Worm (Caenorhabditis elegans) whole organism, late embryonic: ENCODE data around the gene C54C6.4.

Source experiments
- C38D4.7 ChIP-seq: fragments of 200-800 bp; sonication (Bioruptor generic); optimal IDR thresholded peaks from 2 replicates; lab custom pipeline; 2018; ENCODE audit warnings: mild to moderate bottlenecking, missing genetic modification characterization, moderate library complexity, missing compliant biosample characterization
- K02D7.2 ChIP-seq: sonication (generic microtip); optimal IDR thresholded peaks from 2 replicates; lab custom pipeline; 2017; ENCODE audit warnings: mild to moderate bottlenecking, missing genetic modification characterization, missing compliant biosample characterization
- K09A11.1 ChIP-seq: sonication (generic microtip); optimal IDR thresholded peaks from 2 replicates; lab custom pipeline; 2017; ENCODE audit warnings: antibody characterized with exemption, mild to moderate bottlenecking, missing genetic modification characterization, missing compliant biosample characterization; ENCODE audit not compliant: insufficient read depth
- ama-1 ChIP-seq: fragments of 150-350 bp; optimal IDR thresholded peaks from 2 replicates; lab custom pipeline; 2014
- ceh-22 ChIP-seq: sonication (generic microtip); optimal IDR thresholded peaks from 2 replicates; lab custom pipeline; 2017; ENCODE audit warnings: missing biosample characterization, missing genetic modification characterization
- che-1 ChIP-seq: sonication (generic microtip); optimal IDR thresholded peaks from 2 replicates; lab custom pipeline; 2016; ENCODE audit warnings: mild to moderate bottlenecking, missing genetic modification characterization, missing compliant biosample characterization
- fax-1 ChIP-seq: sonication (generic microtip); optimal IDR thresholded peaks from 2 replicates; lab custom pipeline; 2016; ENCODE audit warnings: missing genotype, missing genetic modification characterization, missing compliant biosample characterization
- fkh-10 ChIP-seq: fragments of 150-350 bp; optimal IDR thresholded peaks from 2 replicates; lab custom pipeline; 2014; ENCODE audit warnings: missing biosample characterization, missing genetic modification reagents, missing genetic modification characterization
- hlh-30 ChIP-seq: sonication (generic microtip); optimal IDR thresholded peaks from 2 replicates; lab custom pipeline; 2017; ENCODE audit warnings: antibody characterized with exemption, missing genetic modification characterization, missing compliant biosample characterization; ENCODE audit not compliant: insufficient read depth
- lin-11 ChIP-seq: fragments of 200-800 bp; sonication (Bioruptor generic); optimal IDR thresholded peaks from 2 replicates; lab custom pipeline; 2018; ENCODE audit warnings: mild to moderate bottlenecking, missing genetic modification characterization, missing compliant biosample characterization
- pat-9 ChIP-seq: fragments of 200-800 bp; sonication (Bioruptor generic); optimal IDR thresholded peaks from 2 replicates; lab custom pipeline; 2018; ENCODE audit warnings: mild to moderate bottlenecking, missing genetic modification characterization, moderate library complexity, missing compliant biosample characterization
- pha-4 ChIP-seq: fragments of 150-350 bp; optimal IDR thresholded peaks from 2 replicates; lab custom pipeline; 2018; ENCODE audit warnings: missing biosample characterization, missing genetic modification reagents, missing genetic modification characterization

ce11 chrIII:3504239-3504638 lies 49.2 kb upstream of the C54C6.4 start:
- TF ChIP-seq pha-4 (tag; lab: Kevin White, UChicago) = no peak
- no peak for TF ChIP-seq K02D7.2 (tag; lab: Kevin White, UChicago)
- no peak for TF ChIP-seq hlh-30 (tag; lab: Kevin White, UChicago)
- no peak for TF ChIP-seq lin-11 (tag; lab: Kevin White, UChicago)
- TF ChIP-seq ama-1 (lab: Kevin White, UChicago) = no peak
- TF ChIP-seq fax-1 (tag; lab: Kevin White, UChicago) = no peak
- TF ChIP-seq fkh-10 (GFP tag; lab: Kevin White, UChicago) = no peak
- no peak for TF ChIP-seq C38D4.7
- no peak for TF ChIP-seq K09A11.1 (tag; lab: Kevin White, UChicago)
- no peak for TF ChIP-seq pat-9 (tag; lab: Kevin White, UChicago)
- no peak for TF ChIP-seq che-1 (tag; lab: Kevin White, UChicago)
- no peak for TF ChIP-seq ceh-22 (tag; lab: Kevin White, UChicago)
